Worm (Caenorhabditis elegans) whole organism, midembryonic: ENCODE results near the gene meg-3.

Experiments used
- T22C8.4 ChIP-seq: fragments of 200-800 bp; sonication (Bioruptor generic); IDR thresholded peaks from 2 replicates; pipeline ENCODE4 v1.3.6; 2022; ENCODE audit warnings: missing genetic modification characterization, missing compliant biosample characterization
- flt-1 ChIP-seq: fragments of 200-800 bp; sonication (Bioruptor generic); IDR thresholded peaks from 2 replicates; pipeline ENCODE4 v1.3.6; 2022; ENCODE audit warnings: missing genetic modification characterization, missing compliant biosample characterization
- med-1 ChIP-seq: sonication (generic microtip); optimal IDR thresholded peaks from 2 replicates; lab custom pipeline; 2017; ENCODE audit warnings: missing genetic modification characterization, mild to moderate bottlenecking, missing compliant biosample characterization, antibody characterized with exemption, missing genetic modification reagents; ENCODE audit not compliant: insufficient read depth
- ref-1 ChIP-seq: fragments of 200-800 bp; sonication (Bioruptor generic); conservative IDR thresholded peaks from 2 replicates; pipeline ENCODE4 v1.3.6; 2022; ENCODE audit warnings: missing genetic modification reagents, missing genetic modification characterization, missing compliant biosample characterization

DNA sequence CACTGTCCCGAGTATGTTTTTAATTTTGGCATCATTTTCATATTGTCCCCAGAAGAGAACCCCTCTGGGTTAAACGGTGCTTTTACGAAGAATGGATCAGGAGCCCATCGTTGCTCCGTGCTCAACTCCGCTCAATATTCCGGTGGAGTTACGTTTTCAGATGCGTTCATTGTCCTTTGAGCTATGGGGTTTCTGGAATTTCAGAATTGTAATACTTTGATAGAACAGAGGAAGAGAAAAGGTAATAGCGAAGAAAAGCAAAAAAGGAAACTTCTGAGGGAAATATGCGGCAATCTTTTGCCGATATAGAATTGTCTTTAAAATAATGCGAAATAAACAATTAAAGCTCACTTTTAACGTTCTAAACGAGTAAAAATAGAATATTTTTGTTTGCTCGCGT, 8.5 kb upstream of the meg-3 start, which contains the start of gene Y40A1A.3:
- TF ChIP-seq flt-1 (GFP tag; lab: Robert Waterston, UW) (no peak), med-1 (GFP tag; lab: Kevin White, UChicago) (no peak), T22C8.4 (GFP tag; lab: Robert Waterston, UW) (no peak), ref-1 (no peak)
